Fruit fly (Drosophila melanogaster) whole organism, prepupa: Measurements from ENCODE around the gene Hs3st-B.
A peak's percentile ranks its signal among the peaks of the same experiment; 100 is the strongest.

Experiments
- Blimp-1 ChIP-seq: fragments of 200-800 bp; sonication (Bioruptor generic); optimal IDR thresholded peaks from 3 replicates; lab custom pipeline; 2017; ENCODE audit warnings: missing biosample characterization, missing genetic modification characterization, mild to moderate bottlenecking, moderate library complexity, missing genetic modification reagents
- CG10669 ChIP-seq: fragments of 200-800 bp; sonication (Bioruptor generic); optimal IDR thresholded peaks from 3 replicates; lab custom pipeline; 2018; ENCODE audit warnings: missing biosample characterization, mild to moderate bottlenecking, missing genetic modification characterization, moderate library complexity
- CG11294 ChIP-seq: fragments of 200-800 bp; sonication (Bioruptor generic); IDR thresholded peaks from 2 replicates; pipeline ENCODE4 v1.3.6; 2022; ENCODE audit warnings: missing biosample characterization, missing genetic modification characterization
- CG11762 ChIP-seq: fragments of 200-800 bp; sonication (Bioruptor generic); optimal IDR thresholded peaks from 3 replicates; lab custom pipeline; 2016; ENCODE audit warnings: missing biosample characterization, missing genetic modification characterization; ENCODE audit not compliant: insufficient read depth
- CG11902 ChIP-seq: fragments of 200-800 bp; sonication (Bioruptor generic); optimal IDR thresholded peaks from 3 replicates; lab custom pipeline; 2016; ENCODE audit warnings: missing biosample characterization, missing genetic modification characterization
- CG16779 ChIP-seq: fragments of 200-800 bp; sonication (Bioruptor generic); optimal IDR thresholded peaks from 3 replicates; lab custom pipeline; 2017; ENCODE audit warnings: missing biosample characterization, mild to moderate bottlenecking, missing genetic modification characterization
- CG3032 ChIP-seq: fragments of 200-800 bp; optimal IDR thresholded peaks from 2 replicates; lab custom pipeline; 2019; ENCODE audit warnings: missing biosample characterization, mild to moderate bottlenecking, missing genetic modification characterization, moderate library complexity
- CG34406 ChIP-seq: fragments of 200-800 bp; sonication (Bioruptor generic); optimal IDR thresholded peaks from 3 replicates; lab custom pipeline; 2016; ENCODE audit warnings: missing biosample characterization, missing genetic modification characterization
- CG6276 ChIP-seq: fragments of 200-800 bp; sonication (Bioruptor generic); optimal IDR thresholded peaks from 2 replicates; lab custom pipeline; 2017; ENCODE audit warnings: missing biosample characterization, mild to moderate bottlenecking, missing genetic modification characterization
- CG6808 ChIP-seq: fragments of 200-800 bp; sonication (Bioruptor generic); optimal IDR thresholded peaks from 3 replicates; lab custom pipeline; 2017; ENCODE audit warnings: missing biosample characterization, missing genetic modification characterization, mild to moderate bottlenecking, moderate library complexity, missing genetic modification reagents
- CG8319 ChIP-seq: fragments of 200-800 bp; sonication (Bioruptor generic); optimal IDR thresholded peaks from 3 replicates; lab custom pipeline; 2016; ENCODE audit warnings: missing biosample characterization, missing genetic modification characterization
- CG9139 ChIP-seq: fragments of 200-800 bp; sonication (Bioruptor generic); optimal IDR thresholded peaks from 3 replicates; lab custom pipeline; 2017; ENCODE audit warnings: missing biosample characterization, mild to moderate bottlenecking, missing genetic modification characterization
- Ets21C ChIP-seq: fragments of 200-800 bp; sonication (Bioruptor generic); optimal IDR thresholded peaks from 3 replicates; lab custom pipeline; 2016; ENCODE audit warnings: missing biosample characterization, missing genetic modification characterization
- Ets96B ChIP-seq: fragments of 200-800 bp; optimal IDR thresholded peaks from 2 replicates; lab custom pipeline; 2019; ENCODE audit warnings: missing biosample characterization, mild to moderate bottlenecking, missing genetic modification characterization, moderate library complexity
- Gug ChIP-seq: fragments of 200-800 bp; sonication (Bioruptor generic); IDR thresholded peaks from 2 replicates; pipeline ENCODE4 v1.3.6; 2022; ENCODE audit warnings: missing biosample characterization, missing genetic modification characterization
- OdsH ChIP-seq: fragments of 200-800 bp; sonication (Bioruptor generic); optimal IDR thresholded peaks from 3 replicates; lab custom pipeline; 2016; ENCODE audit warnings: missing biosample characterization, missing genetic modification characterization
- Smox ChIP-seq: fragments of 200-800 bp; sonication (Bioruptor generic); optimal IDR thresholded peaks from 3 replicates; lab custom pipeline; 2016; ENCODE audit warnings: missing biosample characterization, missing genetic modification characterization
- Sox14 ChIP-seq: fragments of 200-800 bp; sonication (Bioruptor generic); optimal IDR thresholded peaks from 3 replicates; lab custom pipeline; 2016; ENCODE audit warnings: missing biosample characterization, missing genetic modification characterization
- Sox15 ChIP-seq: fragments of 200-800 bp; sonication (Bioruptor generic); optimal IDR thresholded peaks from 3 replicates; lab custom pipeline; 2016; ENCODE audit warnings: missing biosample characterization, missing genetic modification characterization
- achi ChIP-seq: fragments of 200-800 bp; sonication (Bioruptor generic); optimal IDR thresholded peaks from 3 replicates; lab custom pipeline; 2016; ENCODE audit warnings: missing biosample characterization, missing genetic modification characterization
- cyc ChIP-seq: fragments of 200-800 bp; sonication (Bioruptor generic); optimal IDR thresholded peaks from 3 replicates; lab custom pipeline; 2016; ENCODE audit warnings: missing biosample characterization, missing genetic modification characterization
- eg ChIP-seq: fragments of 200-800 bp; sonication (Bioruptor generic); IDR thresholded peaks from 3 replicates; pipeline ENCODE4 v1.3.6; 2022; ENCODE audit warnings: missing biosample characterization, missing genetic modification characterization
- fd59A ChIP-seq: fragments of 200-800 bp; sonication (Bioruptor generic); optimal IDR thresholded peaks from 2 replicates; lab custom pipeline; 2017; ENCODE audit warnings: missing biosample characterization, mild to moderate bottlenecking, missing genetic modification characterization, missing genetic modification reagents
- fd85E ChIP-seq: fragments of 200-800 bp; sonication (Bioruptor generic); optimal IDR thresholded peaks from 3 replicates; lab custom pipeline; 2016; ENCODE audit warnings: missing biosample characterization, missing genetic modification characterization
- fkh ChIP-seq: fragments of 200-800 bp; sonication (Bioruptor generic); optimal IDR thresholded peaks from 3 replicates; lab custom pipeline; 2017; ENCODE audit warnings: missing biosample characterization, mild to moderate bottlenecking, missing genetic modification characterization, moderate library complexity
- net ChIP-seq: fragments of 200-800 bp; sonication (Bioruptor generic); optimal IDR thresholded peaks from 3 replicates; lab custom pipeline; 2016; ENCODE audit warnings: missing biosample characterization, missing genetic modification characterization
- pdm3 ChIP-seq: fragments of 200-800 bp; sonication (Bioruptor generic); optimal IDR thresholded peaks from 3 replicates; lab custom pipeline; 2016; ENCODE audit warnings: missing biosample characterization, missing genetic modification characterization
- salr ChIP-seq, 2 experiments: fragments of 200-800 bp; sonication (Bioruptor generic); optimal IDR thresholded peaks; 3 replicates each; lab custom pipeline; 2016 to 2018; ENCODE audit warnings: missing biosample characterization in 2 of 2, missing genetic modification characterization in 2 of 2, mild to moderate bottlenecking in 1 of 2
- ss ChIP-seq, 2 experiments: fragments of 200-800 bp; sonication (Bioruptor generic); optimal IDR thresholded peaks; 2 replicates in 1 of 2; 3 replicates in 1 of 2; lab custom pipeline; 2017 to 2018; ENCODE audit warnings: mild to moderate bottlenecking in 2 of 2, missing biosample characterization in 2 of 2, missing genetic modification characterization in 2 of 2, moderate library complexity in 1 of 2
- svp ChIP-seq: fragments of 200-800 bp; sonication (Bioruptor generic); peaks from one replicate; lab custom pipeline; 2016; ENCODE audit warnings: missing biosample characterization, missing genetic modification characterization
- topi ChIP-seq: fragments of 200-800 bp; sonication (Bioruptor generic); optimal IDR thresholded peaks from 3 replicates; lab custom pipeline; 2016; ENCODE audit warnings: missing biosample characterization, missing genetic modification characterization
- vri ChIP-seq: fragments of 200-800 bp; sonication (Bioruptor generic); optimal IDR thresholded peaks from 3 replicates; lab custom pipeline; 2016; ENCODE audit warnings: missing biosample characterization, mild to moderate bottlenecking, missing genetic modification characterization

Gene Hs3st-B

DNA sequence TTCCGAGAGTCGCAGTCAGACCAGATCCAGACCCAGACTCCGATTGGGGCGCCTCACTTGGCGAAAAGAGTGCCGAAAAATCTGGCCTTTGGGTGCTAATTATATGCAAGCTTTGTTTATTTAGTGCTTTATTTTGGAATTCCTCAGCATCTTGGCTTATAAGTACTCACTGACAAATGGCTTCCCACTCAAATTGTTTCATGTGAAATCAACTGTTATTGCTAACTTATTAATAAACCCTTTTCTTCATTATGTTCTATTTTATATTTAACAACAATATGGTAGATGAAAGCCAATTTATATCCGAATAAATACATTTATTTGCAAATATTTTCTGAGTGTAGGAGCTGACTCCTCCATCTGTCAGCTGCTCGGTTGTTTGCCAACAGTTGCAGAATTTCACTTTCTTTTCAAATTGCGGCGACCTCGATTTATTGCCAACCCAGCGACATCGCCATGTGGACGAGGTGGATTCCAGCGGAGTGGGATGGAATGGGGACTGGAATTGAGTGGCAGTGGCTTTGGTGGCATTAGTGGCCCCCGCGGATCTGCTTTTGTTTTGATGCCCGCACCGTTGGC is 18.5 kb upstream of the Hs3st-B start (continued):
- peak; percentile 48; the same call in 1 of the 3 replicates for TF ChIP-seq eg (GFP tag; lab: Robert Waterston, UW)
- peak; percentile 44 for TF ChIP-seq Sox15 (GFP tag; lab: Kevin White, UChicago)
- peak; percentile 72 for TF ChIP-seq pdm3 (GFP tag; lab: Kevin White, UChicago)
- TF ChIP-seq CG16779: no peak
- peak; percentile 74 for TF ChIP-seq CG34406 (GFP tag; lab: Kevin White, UChicago)
- peak; percentile 63 for TF ChIP-seq Smox (GFP tag; lab: Kevin White, UChicago)
- TF ChIP-seq CG10669: peak; percentile 51
- TF ChIP-seq CG6276 (GFP tag; lab: Kevin White, UChicago): peak; percentile 67
- no peak for TF ChIP-seq fkh (GFP tag; lab: Kevin White, UChicago)

DNA sequence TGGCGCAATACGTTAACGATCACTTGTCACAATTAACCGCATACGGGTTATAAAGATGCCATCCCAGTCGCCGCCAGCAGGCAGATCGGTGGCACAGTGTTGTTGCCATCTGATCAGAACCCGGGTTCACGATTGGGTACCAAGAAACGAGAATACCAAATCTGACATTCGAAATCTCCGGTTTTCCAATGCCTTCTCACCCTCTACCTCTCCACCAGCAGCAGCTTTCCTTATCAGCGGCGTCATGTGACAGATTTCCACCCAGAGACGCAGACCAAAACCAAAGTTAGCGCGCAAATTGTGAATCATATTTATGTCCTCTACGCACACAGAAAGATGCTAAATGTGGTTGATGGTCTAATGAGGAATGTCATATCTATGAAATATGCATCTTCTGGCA is 9.8 kb upstream of the Hs3st-B start:
- TF ChIP-seq svp (GFP tag; lab: Kevin White, UChicago) (peak; percentile 91), CG6276 (GFP tag; lab: Kevin White, UChicago) (no peak)

DNA sequence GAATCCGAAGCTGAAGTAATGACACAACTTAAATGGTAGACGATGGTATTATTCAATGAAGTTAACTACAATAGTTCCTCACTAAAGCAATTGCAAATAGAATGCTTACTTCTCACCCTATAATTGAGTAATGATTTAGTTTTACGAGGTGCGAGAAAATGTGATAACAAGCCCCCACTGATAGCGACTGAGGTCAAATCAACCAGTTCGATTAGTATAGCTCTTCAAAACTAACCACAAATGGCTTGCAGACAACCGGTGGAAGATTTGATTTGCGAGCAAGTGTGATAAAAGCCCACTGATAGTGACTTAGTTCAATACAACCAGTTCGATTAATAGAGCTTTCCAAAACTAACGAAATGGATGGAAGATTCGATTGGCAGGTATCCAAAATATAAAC is 9.1 kb upstream of the Hs3st-B start:
- TF ChIP-seq vri (no peak), CG8319 (no peak), CG34406 (GFP tag; lab: Kevin White, UChicago) (no peak), CG16779 (no peak), ss (GFP tag; optimal IDR thresholded peaks at IDR 0.05; lab: Kevin White, UChicago) (no peak), fkh (GFP tag; lab: Kevin White, UChicago) (no peak), CG9139 (no peak), CG6276 (GFP tag; lab: Kevin White, UChicago) (no peak), CG11902 (no peak), topi (GFP tag; lab: Kevin White, UChicago) (no peak), Sox14 (GFP tag; lab: Kevin White, UChicago) (no peak), CG6808 (GFP tag; lab: Kevin White, UChicago) (no peak), Blimp-1 (GFP tag; lab: Kevin White, UChicago) (no peak), net (GFP tag; lab: Kevin White, UChicago) (no peak), achi (no peak), salr (GFP tag; optimal IDR thresholded peaks at IDR 0.05; lab: Kevin White, UChicago) (no peak), Gug (GFP tag; lab: Robert Waterston, UW) (no peak)

DNA sequence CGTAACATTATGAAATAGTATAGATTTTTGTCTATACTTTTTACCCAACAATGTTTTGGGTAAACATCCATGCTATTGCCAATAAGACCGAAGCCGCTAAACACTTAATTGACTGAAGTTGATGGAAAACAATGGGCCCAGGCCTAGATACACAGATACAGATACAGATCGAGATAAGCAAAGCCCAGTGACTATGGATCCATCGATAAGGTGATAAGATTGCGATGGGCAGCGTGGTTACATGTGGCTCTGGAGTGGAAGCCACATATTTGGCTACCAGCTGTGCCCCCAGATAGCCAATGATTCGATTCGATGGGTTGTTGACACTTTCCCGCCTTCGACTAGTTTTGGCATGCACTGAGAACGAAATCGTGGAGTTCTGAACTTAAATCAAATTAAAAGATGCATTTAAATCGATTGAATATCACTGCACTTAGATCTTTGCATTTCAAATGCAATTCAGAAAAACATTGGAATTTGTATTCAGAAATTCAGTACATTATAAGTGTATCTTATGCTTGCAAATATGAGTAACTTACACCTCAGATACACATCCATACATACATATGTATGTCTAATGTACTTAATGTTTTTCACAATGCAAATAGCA is 8.1 kb upstream of the Hs3st-B start:
- TF ChIP-seq fd59A (GFP tag; lab: Kevin White, UChicago) (no peak), CG10669 (no peak), CG11294 (GFP tag; lab: Robert Waterston, UW) (no peak), svp (GFP tag; lab: Kevin White, UChicago) (no peak), cyc (no peak), fd85E (GFP tag; lab: Kevin White, UChicago) (no peak), CG11762 (no peak), CG6276 (GFP tag; lab: Kevin White, UChicago) (no peak), Ets96B (tag; lab: Kevin White, UChicago) (no peak), fkh (GFP tag; lab: Kevin White, UChicago) (no peak), Gug (GFP tag; lab: Robert Waterston, UW) (no peak), OdsH (GFP tag; lab: Kevin White, UChicago) (no peak), CG3032 (tag; lab: Kevin White, UChicago) (no peak), Ets21C (GFP tag; lab: Kevin White, UChicago) (no peak), achi (no peak)
